Fruit fly (Drosophila melanogaster) whole organism, embryonic: ENCODE results near the gene CG6738.

ENCODE experiments used
- Atf3 ChIP-seq: fragments of 200-800 bp; sonication (Bioruptor generic); optimal IDR thresholded peaks from 3 replicates; lab custom pipeline; 2016; ENCODE audit warnings: missing biosample characterization, missing genetic modification characterization
- Blimp-1 ChIP-seq: fragments of 200-800 bp; sonication (Bioruptor generic); optimal IDR thresholded peaks from 3 replicates; lab custom pipeline; 2018; ENCODE audit warnings: missing biosample characterization, missing genetic modification characterization, mild to moderate bottlenecking, moderate library complexity, missing genetic modification reagents
- CG10147 ChIP-seq: fragments of 200-800 bp; sonication (Bioruptor generic); optimal IDR thresholded peaks from 2 replicates; lab custom pipeline; 2019; ENCODE audit warnings: missing biosample characterization, mild to moderate bottlenecking, missing genetic modification characterization, moderate library complexity
- CG11085 ChIP-seq: fragments of 200-800 bp; sonication (Bioruptor generic); IDR thresholded peaks from 2 replicates; pipeline ENCODE4 v1.3.6; 2022; ENCODE audit warnings: missing biosample characterization, missing genetic modification characterization
- CG12659 ChIP-seq: fragments of 200-800 bp; sonication (Bioruptor generic); optimal IDR thresholded peaks from 3 replicates; lab custom pipeline; 2017; ENCODE audit warnings: mild to moderate bottlenecking, missing biosample characterization, missing genetic modification reagents, missing genetic modification characterization
- CG15073 ChIP-seq: fragments of 200-800 bp; sonication (Bioruptor generic); optimal IDR thresholded peaks from 2 replicates; lab custom pipeline; 2016; ENCODE audit warnings: missing biosample characterization, missing genetic modification characterization
- CG16779 ChIP-seq: fragments of 200-800 bp; sonication (Bioruptor generic); IDR thresholded peaks from 2 replicates; pipeline ENCODE4 v1.3.6; 2022; ENCODE audit warnings: missing biosample characterization, missing genetic modification characterization
- CG17359 ChIP-seq: fragments of 200-800 bp; sonication (Bioruptor generic); optimal IDR thresholded peaks from 3 replicates; lab custom pipeline; 2018; ENCODE audit warnings: missing biosample characterization, mild to moderate bottlenecking, missing genetic modification characterization, moderate library complexity
- CG17385 ChIP-seq: fragments of 200-800 bp; sonication (Bioruptor generic); optimal IDR thresholded peaks from 3 replicates; lab custom pipeline; 2018; ENCODE audit warnings: missing biosample characterization, mild to moderate bottlenecking, missing genetic modification characterization
- CG2678 ChIP-seq: fragments of 200-800 bp; sonication (Bioruptor generic); optimal IDR thresholded peaks from 3 replicates; lab custom pipeline; 2019; ENCODE audit warnings: missing biosample characterization, mild to moderate bottlenecking, missing genetic modification characterization, moderate library complexity
- CG32772 ChIP-seq: fragments of 200-800 bp; sonication (Bioruptor generic); IDR thresholded peaks from 2 replicates; pipeline ENCODE4 v1.3.6; 2022; ENCODE audit warnings: missing biosample characterization, missing genetic modification characterization
- CG6854 ChIP-seq: fragments of 200-800 bp; sonication (Bioruptor generic); optimal IDR thresholded peaks from 3 replicates; lab custom pipeline; 2017; ENCODE audit warnings: missing biosample characterization, mild to moderate bottlenecking, missing genetic modification characterization
- CG8089 ChIP-seq: fragments of 200-800 bp; sonication (Bioruptor generic); optimal IDR thresholded peaks from 3 replicates; lab custom pipeline; 2016; ENCODE audit warnings: missing biosample characterization, missing genetic modification characterization
- CG8290 ChIP-seq, 3 experiments: fragments of 200-800 bp; sonication (Bioruptor generic); optimal IDR thresholded peaks; 2 replicates each; lab custom pipeline; 2016 to 2019; ENCODE audit warnings: missing biosample characterization in 3 of 3, missing genetic modification characterization in 3 of 3, mild to moderate bottlenecking in 2 of 3, moderate library complexity in 1 of 3
- CG8359 ChIP-seq: fragments of 200-800 bp; sonication (Bioruptor generic); optimal IDR thresholded peaks from 2 replicates; lab custom pipeline; 2017; ENCODE audit warnings: missing biosample characterization, mild to moderate bottlenecking, missing genetic modification characterization, borderline replicate concordance
- CG9437 ChIP-seq: fragments of 200-800 bp; sonication (Bioruptor generic); optimal IDR thresholded peaks from 2 replicates; lab custom pipeline; 2018; ENCODE audit warnings: missing biosample characterization, mild to moderate bottlenecking, missing genetic modification characterization
- Dbx ChIP-seq: fragments of 200-800 bp; sonication (Bioruptor generic); IDR thresholded peaks from 3 replicates; pipeline ENCODE4 v1.3.6; 2022; ENCODE audit warnings: missing biosample characterization, missing genetic modification characterization
- Elba2 ChIP-seq: fragments of 200-800 bp; sonication (Bioruptor generic); optimal IDR thresholded peaks from 3 replicates; lab custom pipeline; 2016; ENCODE audit warnings: missing biosample characterization, missing genetic modification characterization
- Fer1 ChIP-seq: fragments of 200-800 bp; sonication (Bioruptor generic); optimal IDR thresholded peaks from 2 replicates; lab custom pipeline; 2017; ENCODE audit warnings: missing biosample characterization, mild to moderate bottlenecking, missing genetic modification characterization
- Hr78 ChIP-seq, 2 experiments: fragments of 200-800 bp in 1 of 2; fragments of >200 bp in 1 of 2; sonication (Bioruptor generic) in 1 of 2; optimal IDR thresholded peaks; 2 replicates each; lab custom pipeline; 2017 to 2019; ENCODE audit warnings: missing biosample characterization in 2 of 2, missing genetic modification characterization in 2 of 2, mild to moderate bottlenecking in 1 of 2, moderate library complexity in 1 of 2
- MTF-1 ChIP-seq: fragments of 200-800 bp; sonication (Bioruptor generic); optimal IDR thresholded peaks from 2 replicates; lab custom pipeline; 2018; ENCODE audit warnings: missing biosample characterization, mild to moderate bottlenecking, missing genetic modification characterization, borderline replicate concordance
- Rx ChIP-seq: fragments of 200-800 bp; sonication (Bioruptor generic); IDR thresholded peaks from 2 replicates; pipeline ENCODE4 v1.3.6; 2022; ENCODE audit warnings: missing biosample characterization, missing genetic modification characterization
- Sox102F ChIP-seq: fragments of 200-800 bp; sonication (Bioruptor generic); optimal IDR thresholded peaks from 2 replicates; lab custom pipeline; 2018; ENCODE audit warnings: missing biosample characterization, mild to moderate bottlenecking, missing genetic modification characterization, moderate library complexity
- Spps ChIP-seq: fragments of 200-800 bp; sonication (Bioruptor generic); optimal IDR thresholded peaks from 2 replicates; lab custom pipeline; 2018; ENCODE audit warnings: missing biosample characterization, mild to moderate bottlenecking, missing genetic modification characterization
- ab ChIP-seq: fragments of 200-800 bp; sonication (Bioruptor generic); optimal IDR thresholded peaks from 2 replicates; lab custom pipeline; 2016; ENCODE audit warnings: missing biosample characterization, missing genetic modification characterization
- al ChIP-seq: fragments of 200-800 bp; sonication (Bioruptor generic); IDR thresholded peaks from 2 replicates; pipeline ENCODE4 v1.3.6; 2022; ENCODE audit warnings: missing biosample characterization, missing genetic modification characterization
- ap ChIP-seq: fragments of 200-800 bp; sonication (Bioruptor generic); IDR thresholded peaks from 2 replicates; pipeline ENCODE4 v1.3.6; 2022; ENCODE audit warnings: missing biosample characterization, missing genetic modification characterization
- br ChIP-seq: fragments of >200 bp; optimal IDR thresholded peaks from 2 replicates; lab custom pipeline; 2017
- btn ChIP-seq: fragments of 200-800 bp; sonication (Bioruptor generic); optimal IDR thresholded peaks from 2 replicates; lab custom pipeline; 2016; ENCODE audit warnings: missing biosample characterization, missing genetic modification characterization
- cad ChIP-seq: fragments of >200 bp; optimal IDR thresholded peaks from 2 replicates; lab custom pipeline; 2017; ENCODE audit warnings: missing biosample characterization, missing genetic modification characterization
- cwo ChIP-seq: fragments of 200-800 bp; sonication (Bioruptor generic); optimal IDR thresholded peaks from 3 replicates; lab custom pipeline; 2017; ENCODE audit warnings: missing biosample characterization, missing genetic modification characterization, mild to moderate bottlenecking, moderate library complexity, missing genetic modification reagents
- dan ChIP-seq: fragments of 200-800 bp; sonication (Bioruptor generic); IDR thresholded peaks from 2 replicates; pipeline ENCODE4 v1.3.6; 2022; ENCODE audit warnings: missing biosample characterization, missing genetic modification characterization
- dysf ChIP-seq: fragments of 200-800 bp; sonication (Bioruptor generic); IDR thresholded peaks from 3 replicates; pipeline ENCODE4 v1.3.6; 2022; ENCODE audit warnings: missing biosample characterization, missing genetic modification characterization
- exex ChIP-seq: fragments of 200-800 bp; sonication (Bioruptor generic); optimal IDR thresholded peaks from 4 replicates; lab custom pipeline; 2018; ENCODE audit warnings: missing biosample characterization, mild to moderate bottlenecking, missing genetic modification characterization, moderate library complexity
- fd96Cb ChIP-seq: fragments of 200-800 bp; sonication (Bioruptor generic); optimal IDR thresholded peaks from 2 replicates; lab custom pipeline; 2018; ENCODE audit warnings: missing biosample characterization, mild to moderate bottlenecking, missing genetic modification characterization, moderate library complexity
- hbn ChIP-seq: fragments of 200-800 bp; sonication (Bioruptor generic); IDR thresholded peaks from 2 replicates; pipeline ENCODE4 v1.3.6; 2022; ENCODE audit warnings: missing biosample characterization, missing genetic modification characterization; ENCODE audit not compliant: partially characterized antibody
- hth ChIP-seq: fragments of >200 bp; optimal IDR thresholded peaks from 2 replicates; lab custom pipeline; 2017; ENCODE audit warnings: inconsistent platforms
- mirr ChIP-seq: fragments of 200-800 bp; sonication (Bioruptor generic); optimal IDR thresholded peaks from 3 replicates; lab custom pipeline; 2018; ENCODE audit warnings: missing biosample characterization, mild to moderate bottlenecking, missing genetic modification characterization
- otp ChIP-seq: fragments of 200-800 bp; sonication (Bioruptor generic); IDR thresholded peaks from 3 replicates; pipeline ENCODE4, ENCODE4 v1.3.6; 2022; ENCODE audit warnings: missing biosample characterization, missing genetic modification characterization
- phol ChIP-seq: fragments of 200-800 bp; sonication (Bioruptor generic); optimal IDR thresholded peaks from 3 replicates; lab custom pipeline; 2018; ENCODE audit warnings: missing biosample characterization, mild to moderate bottlenecking, missing genetic modification characterization, moderate library complexity
- pum ChIP-seq: fragments of 200-800 bp; sonication (Bioruptor generic); optimal IDR thresholded peaks from 2 replicates; lab custom pipeline; 2016; ENCODE audit warnings: missing biosample characterization, missing genetic modification characterization
- sens ChIP-seq: fragments of 200-800 bp; sonication (Bioruptor generic); peaks from one replicate; lab custom pipeline; 2016; ENCODE audit warnings: missing biosample characterization, missing genetic modification characterization
- sisA ChIP-seq: fragments of 200-800 bp; sonication (Bioruptor generic); IDR thresholded peaks from 2 replicates; pipeline ENCODE4 v1.3.6; 2022; ENCODE audit warnings: missing biosample characterization, missing genetic modification characterization
- stc ChIP-seq: fragments of 200-800 bp; sonication (Bioruptor generic); IDR thresholded peaks from 2 replicates; pipeline ENCODE4 v1.3.6; 2022; ENCODE audit warnings: missing biosample characterization, missing genetic modification characterization
- toy ChIP-seq: fragments of 200-800 bp; sonication (Bioruptor generic); IDR thresholded peaks from 2 replicates; pipeline ENCODE4 v1.3.6; 2022; ENCODE audit warnings: missing biosample characterization, missing genetic modification characterization
- vfl ChIP-seq: fragments of 200-800 bp; sonication (Bioruptor generic); optimal IDR thresholded peaks from 2 replicates; lab custom pipeline; 2016; ENCODE audit warnings: missing biosample characterization, missing genetic modification characterization
- vvl ChIP-seq: fragments of 200-800 bp; sonication (Bioruptor generic); IDR thresholded peaks from 2 replicates; pipeline ENCODE4 v1.3.6; 2022; ENCODE audit warnings: missing biosample characterization, missing genetic modification characterization
- wek ChIP-seq: fragments of 200-800 bp; sonication (Bioruptor generic); optimal IDR thresholded peaks from 3 replicates; lab custom pipeline; 2018; ENCODE audit warnings: missing biosample characterization, mild to moderate bottlenecking, missing genetic modification characterization, moderate library complexity
- z ChIP-seq: fragments of 200-800 bp; sonication (Bioruptor generic); IDR thresholded peaks from 3 replicates; pipeline ENCODE4 v1.3.6; 2022; ENCODE audit warnings: missing biosample characterization, missing genetic modification characterization

CG6738 gene

DNA sequence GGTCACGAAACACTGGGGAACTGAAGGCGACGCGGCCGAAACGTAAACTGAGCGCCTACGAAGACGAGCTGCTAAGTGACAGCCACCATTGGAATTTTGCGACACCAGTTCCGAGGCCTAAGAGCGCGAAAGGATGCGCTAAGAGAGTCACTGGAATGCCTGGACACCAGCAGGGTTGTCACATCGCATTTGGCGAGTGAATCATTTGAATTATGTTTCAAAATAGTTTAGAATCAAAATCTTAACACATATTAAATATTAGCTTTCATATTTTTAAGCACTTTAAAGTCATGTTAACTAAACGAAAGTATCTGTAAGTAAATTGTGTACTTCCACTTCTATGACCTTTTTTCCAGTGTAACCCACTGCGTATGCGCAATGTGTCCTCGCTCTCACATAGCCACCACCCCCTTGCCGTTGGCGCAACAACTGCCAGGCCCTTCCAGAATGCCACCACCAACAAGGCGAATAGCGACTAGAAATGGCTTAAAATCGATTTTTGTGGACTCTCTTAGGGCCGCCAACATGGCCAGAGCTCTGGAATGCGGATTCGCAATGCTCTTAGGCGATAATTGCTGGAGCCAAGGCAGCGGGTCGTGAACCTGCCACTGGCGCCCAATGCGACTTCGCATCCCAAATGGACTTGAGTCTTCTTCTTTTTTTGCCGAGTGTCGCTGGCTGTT, 13.5 kb downstream of the CG6738 start, which contains the start of gene Cow (continued):
- peak; percentile 6 for TF ChIP-seq CG8089 (GFP tag; lab: Kevin White, UChicago)
- TF ChIP-seq ap (GFP tag; lab: Robert Waterston, UW): peak; percentile 28; the same call in 1 of the 2 replicates
- no peak for TF ChIP-seq fd96Cb (tag; lab: Kevin White, UChicago)
- TF ChIP-seq sisA: peak; percentile 37; the same call in 1 of the 2 replicates
- TF ChIP-seq CG16779 (GFP tag; lab: Robert Waterston, UW): no peak
- TF ChIP-seq CG9437 (GFP tag; lab: Kevin White, UChicago): peak; percentile 7
- no peak for TF ChIP-seq CG8359 (GFP tag; lab: Kevin White, UChicago)
- no peak for TF ChIP-seq hbn (GFP tag; lab: Robert Waterston, UW)
- no peak for TF ChIP-seq Blimp-1 (GFP tag; lab: Kevin White, UChicago)
- no peak for TF ChIP-seq Atf3 (GFP tag; lab: Kevin White, UChicago)
- peak; percentile 54; the same call in 1 of the 2 replicates for TF ChIP-seq CG32772 (GFP tag; lab: Robert Waterston, UW)
- TF ChIP-seq CG2678 (tag; lab: Kevin White, UChicago): peak; percentile 81
- no peak for TF ChIP-seq CG15073
- no peak for TF ChIP-seq dan (GFP tag; lab: Robert Waterston, UW)
- TF ChIP-seq ab (GFP tag; lab: Kevin White, UChicago): no peak
- no peak for TF ChIP-seq wek (GFP tag; lab: Kevin White, UChicago)
- peak; percentile 61 for TF ChIP-seq CG17359 (tag; lab: Kevin White, UChicago)
- no peak for TF ChIP-seq CG8290 (GFP tag; optimal IDR thresholded peaks at IDR 0.05; lab: Kevin White, UChicago)
- TF ChIP-seq CG8290 (tag; optimal IDR thresholded peaks at IDR 0.05; lab: Kevin White, UChicago): peak in 1 of 2 experiments; percentile 85
- TF ChIP-seq al: peak; percentile 43; the same call in 1 of the 2 replicates
- TF ChIP-seq dysf: peak; percentile 82
- no peak for TF ChIP-seq mirr (GFP tag; lab: Kevin White, UChicago)
- no peak for TF ChIP-seq CG11085 (GFP tag; lab: Robert Waterston, UW)
- TF ChIP-seq pum (GFP tag; lab: Kevin White, UChicago): peak; percentile 46
- TF ChIP-seq CG17385: peak; percentile 51
- TF ChIP-seq sens (GFP tag; lab: Kevin White, UChicago): peak; percentile 89
- TF ChIP-seq br (lab: Kevin White, UChicago): no peak
- peak; percentile 77 for TF ChIP-seq vvl (GFP tag; lab: Robert Waterston, UW)
- 0 out of 2 replicates have a peak, but pooled peaks have one; percentile 36 for TF ChIP-seq Rx (GFP tag; lab: Robert Waterston, UW)
- peak; percentile 52 for TF ChIP-seq phol (tag; lab: Kevin White, UChicago)
- TF ChIP-seq z (GFP tag; lab: Robert Waterston, UW): no peak
- TF ChIP-seq Fer1 (GFP tag; lab: Kevin White, UChicago): peak; percentile 86
- peak; percentile 18 for TF ChIP-seq vfl
- TF ChIP-seq otp (GFP tag; lab: Robert Waterston, UW): no peak
- TF ChIP-seq MTF-1 (GFP tag; lab: Kevin White, UChicago): no peak
- TF ChIP-seq toy (GFP tag; lab: Robert Waterston, UW): 0 out of 2 replicates have a peak, but pooled peaks have one; percentile 34
- TF ChIP-seq Hr78 (GFP tag; optimal IDR thresholded peaks at IDR 0.05; lab: Kevin White, UChicago): no peak
- TF ChIP-seq Elba2: no peak
- TF ChIP-seq btn: no peak
- peak; percentile 72 for TF ChIP-seq cwo (GFP tag; lab: Kevin White, UChicago)
- TF ChIP-seq CG6854 (GFP tag; lab: Kevin White, UChicago): peak; percentile 69
- TF ChIP-seq cad: no peak
- TF ChIP-seq CG10147: peak; percentile 75
- no peak for TF ChIP-seq Spps (tag; lab: Kevin White, UChicago)
- TF ChIP-seq stc (GFP tag; lab: Robert Waterston, UW): 0 out of 2 replicates have a peak, but pooled peaks have one; percentile 48
- TF ChIP-seq Sox102F (GFP tag; lab: Kevin White, UChicago): peak; percentile 67
- TF ChIP-seq hth (lab: Kevin White, UChicago): no peak
- peak; percentile 67 for TF ChIP-seq CG12659 (GFP tag; lab: Kevin White, UChicago)
- TF ChIP-seq exex (tag; lab: Kevin White, UChicago): peak; percentile 21
- peak; percentile 84 for TF ChIP-seq Dbx (GFP tag; lab: Robert Waterston, UW)
